Worm (Caenorhabditis elegans): ENCODE data around the gene F41C3.7.

DNA sequence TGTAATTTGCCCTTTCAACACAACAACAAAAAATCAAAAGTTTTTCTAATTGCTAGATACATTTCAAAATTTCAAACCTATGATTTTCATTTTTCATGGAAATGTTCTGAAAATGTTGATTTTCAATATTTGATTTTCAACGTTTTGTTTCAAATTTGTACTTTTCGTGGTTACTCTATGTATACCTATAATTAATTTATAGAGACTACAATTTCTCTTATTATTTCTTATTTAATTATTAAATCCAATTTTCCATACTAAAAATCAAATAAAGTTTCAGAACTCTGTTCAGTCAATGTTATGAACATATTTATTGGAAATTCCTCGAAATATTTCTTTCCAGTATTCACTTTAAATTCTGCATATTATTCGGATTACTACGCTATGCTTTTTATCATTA, 42.9 kb upstream of the F41C3.7 start, which contains the start of gene sre-39:
- TF ChIP-seq him-1 (tag; optimal IDR thresholded peaks at IDR 0.05): no peak
- no peak for TF ChIP-seq dao-5 (tag; optimal IDR thresholded peaks at IDR 0.05)
- TF ChIP-seq W03F9.2 (tag; optimal IDR thresholded peaks at IDR 0.05): no peak
